Worm (Caenorhabditis elegans) whole organism, young adult: ENCODE measurements around the gene F54F2.14.

ENCODE experiments used
- T07F8.4 ChIP-seq: sonication (generic microtip); optimal IDR thresholded peaks from 2 replicates; lab custom pipeline; 2016; ENCODE audit warnings: mild to moderate bottlenecking, missing genetic modification characterization, moderate library complexity, missing compliant biosample characterization
- ceh-79 ChIP-seq: sonication (generic microtip); optimal IDR thresholded peaks from 2 replicates; lab custom pipeline; 2017; ENCODE audit warnings: mild to moderate bottlenecking, missing genetic modification characterization, missing compliant biosample characterization
- ekl-4 ChIP-seq: fragments of 200-800 bp; sonication (Bioruptor generic); IDR thresholded peaks from 2 replicates; pipeline ENCODE4 v1.3.6; 2022; ENCODE audit warnings: missing genetic modification reagents, missing genetic modification characterization, missing compliant biosample characterization
- ets-4 ChIP-seq: fragments of 200-800 bp; sonication (Bioruptor generic); optimal IDR thresholded peaks from 2 replicates; lab custom pipeline; 2018; ENCODE audit warnings: mild to moderate bottlenecking, missing genetic modification characterization, missing compliant biosample characterization
- let-526 ChIP-seq: fragments of 200-800 bp; sonication (Bioruptor generic); IDR thresholded peaks from 2 replicates; pipeline ENCODE4 v1.3.6; 2022; ENCODE audit warnings: missing genetic modification reagents, missing genetic modification characterization, missing compliant biosample characterization
- lsl-1 ChIP-seq: fragments of 200-800 bp; sonication (Bioruptor generic); optimal IDR thresholded peaks from 2 replicates; lab custom pipeline; 2018; ENCODE audit warnings: mild to moderate bottlenecking, missing genetic modification characterization, moderate library complexity, missing compliant biosample characterization
- snpc-4 ChIP-seq, 5 experiments: fragments of 150-350 bp in 1 of 5; sonication (generic microtip) in 4 of 5; optimal IDR thresholded peaks; 2 replicates each; lab custom pipeline; 2014 to 2018; ENCODE audit warnings: missing genetic modification characterization in 5 of 5, missing biosample characterization in 3 of 5, antibody characterized with exemption in 2 of 5, mild to moderate bottlenecking in 2 of 5, missing compliant biosample characterization in 2 of 5, missing genotype in 2 of 5, moderate library complexity in 2 of 5, missing genetic modification reagents in 1 of 5
- unc-130 ChIP-seq: sonication (generic microtip); optimal IDR thresholded peaks from 2 replicates; lab custom pipeline; 2016; ENCODE audit warnings: missing genetic modification reagents, missing genetic modification characterization, missing compliant biosample characterization
- ztf-22 ChIP-seq: fragments of 200-800 bp; sonication (Bioruptor generic); optimal IDR thresholded peaks from 2 replicates; lab custom pipeline; 2018; ENCODE audit warnings: mild to moderate bottlenecking, missing genetic modification characterization, moderate library complexity, missing compliant biosample characterization

- TF ChIP-seq lsl-1 (GFP tag; lab: Kevin White, UChicago): no peak
- TF ChIP-seq ztf-22 (GFP tag; lab: Kevin White, UChicago): no peak
- TF ChIP-seq T07F8.4: no peak
- no peak for TF ChIP-seq let-526
- no peak for TF ChIP-seq ets-4
- TF ChIP-seq snpc-4 (GFP tag; optimal IDR thresholded peaks at IDR 0.05; lab: Kevin White, UChicago): no peak
- TF ChIP-seq snpc-4 (tag; optimal IDR thresholded peaks at IDR 0.05; lab: Kevin White, UChicago): no peak
- TF ChIP-seq ceh-79 (tag; lab: Kevin White, UChicago): no peak
- no peak for TF ChIP-seq ekl-4 (GFP tag; lab: Robert Waterston, UW)
- TF ChIP-seq unc-130: no peak
These were observed 40.7 kb upstream of the F54F2.14 start, which contains the start of gene ugtp-1 for ce11 chrIII:8750606-8751005.
